Worm (Caenorhabditis elegans): Measurements from ENCODE around the gene lipl-3.

The lipl-3 gene

DNA sequence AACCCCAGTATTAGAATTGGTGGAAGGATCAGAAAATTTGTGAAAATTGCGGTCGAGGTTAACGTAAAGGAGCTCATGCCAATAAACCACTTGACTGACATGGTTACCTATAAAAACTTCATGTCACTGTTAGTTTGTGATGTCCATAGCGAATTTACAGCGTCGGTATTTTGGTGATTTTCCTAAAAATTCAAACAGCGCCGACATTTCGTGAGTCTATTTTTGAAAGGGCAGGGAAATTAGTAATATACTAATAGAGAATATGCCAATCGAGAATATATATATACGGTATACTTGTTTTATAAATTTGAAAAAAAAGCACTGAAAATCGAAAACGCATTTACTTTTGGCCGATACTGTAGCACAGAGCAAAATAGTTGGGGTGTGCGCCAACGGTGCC, 32.0 kb upstream of the lipl-3 start, which contains the start of gene srx-8:
Gene srx-8, minus strand, starts transcription at position 101 of the 400 bp plus-strand sequence.
- TF ChIP-seq lim-7 (GFP tag; IDR thresholded peaks at IDR 0.05) (no peak), nhr-42 (GFP tag; IDR thresholded peaks at IDR 0.05) (no peak), ceh-44 (GFP tag; IDR thresholded peaks at IDR 0.05) (no peak), nhr-28 (tag; optimal IDR thresholded peaks at IDR 0.05) (no peak), egl-43 (GFP tag; IDR thresholded peaks at IDR 0.05) (no peak), saeg-2 (GFP tag; IDR thresholded peaks at IDR 0.05) (no peak), ces-1 (GFP tag; optimal IDR thresholded peaks at IDR 0.05) (no peak), zag-1 (tag; optimal IDR thresholded peaks at IDR 0.05) (no peak), nhr-6 (tag; optimal IDR thresholded peaks at IDR 0.05) (no peak), lin-29 (GFP tag; IDR thresholded peaks at IDR 0.05) (no peak), ztf-7 (tag; optimal IDR thresholded peaks at IDR 0.05) (no peak), lin-13 (GFP tag; optimal IDR thresholded peaks at IDR 0.05) (no peak), dmd-8 (GFP tag; IDR thresholded peaks at IDR 0.05) (no peak), lin-1 (GFP tag; IDR thresholded peaks at IDR 0.05) (no peak), ctbp-1 (GFP tag; IDR thresholded peaks at IDR 0.05) (no peak), nhr-10 (tag; optimal IDR thresholded peaks at IDR 0.05) (no peak), daf-16 (GFP tag; optimal IDR thresholded peaks at IDR 0.05) (no peak), daf-16 (tag; optimal IDR thresholded peaks at IDR 0.05) (no peak), fkh-10 (GFP tag; optimal IDR thresholded peaks at IDR 0.05) (no peak), daf-19 (GFP tag; conservative IDR thresholded peaks at IDR 0.05) (no peak), php-3 (GFP tag; IDR thresholded peaks at IDR 0.05) (no peak)

DNA sequence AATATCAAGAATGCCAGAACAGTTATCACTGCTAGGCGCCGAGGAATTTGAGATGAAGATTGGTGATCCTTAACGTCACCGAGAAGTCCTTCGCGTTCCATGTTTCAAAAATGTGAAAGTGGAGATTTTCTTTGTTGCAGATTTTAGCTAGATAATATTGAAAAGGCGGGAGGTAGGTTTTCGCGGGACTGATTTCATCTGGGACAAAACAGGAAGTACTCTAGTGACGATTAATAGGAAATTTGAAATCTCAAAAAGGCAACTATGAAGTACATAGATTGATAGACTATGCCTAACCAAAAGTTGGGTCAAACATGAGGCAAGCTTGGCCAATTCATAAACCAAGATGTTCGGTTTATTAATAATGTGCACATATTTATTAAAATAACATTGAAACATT, 29.0 kb upstream of the lipl-3 start, which contains the start of gene C14C6.8:
Gene C14C6.8, minus strand, starts transcription at position 101 of the 400 bp plus-strand sequence.
- TF ChIP-seq unc-62 (GFP tag; optimal IDR thresholded peaks at IDR 0.05 in 1 of 2) (no peak), unc-62 (tag; optimal IDR thresholded peaks at IDR 0.05) (no peak), egl-43 (GFP tag; IDR thresholded peaks at IDR 0.05) (no peak), nhr-77 (tag; optimal IDR thresholded peaks at IDR 0.05) (no peak)

DNA sequence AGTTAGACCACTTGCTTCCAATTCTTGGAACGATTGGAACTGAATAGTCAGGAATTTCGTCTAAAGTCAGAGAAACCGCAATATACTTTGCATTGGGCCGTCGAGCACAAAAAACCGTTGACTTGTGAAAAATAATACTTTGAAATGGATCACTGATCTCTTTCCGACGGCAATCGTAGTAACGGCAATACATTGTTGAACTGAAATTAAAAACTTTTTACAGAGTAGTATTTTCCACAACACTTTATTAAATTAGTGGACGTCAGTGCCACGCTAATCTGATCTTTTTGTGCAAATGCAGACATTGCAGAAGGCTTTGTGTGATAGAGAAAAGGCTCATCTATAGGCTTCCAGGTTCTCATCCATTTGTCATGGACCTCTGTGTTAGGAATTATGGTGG, 28.4 kb upstream of the lipl-3 start:
- peak in 1 of 2 experiments; percentile 91 for TF ChIP-seq unc-62 (GFP tag; optimal IDR thresholded peaks at IDR 0.05 in 1 of 2)
- TF ChIP-seq unc-62 (tag; optimal IDR thresholded peaks at IDR 0.05), result no peak
- no peak for TF ChIP-seq mes-2 (tag; optimal IDR thresholded peaks at IDR 0.05; ENCODE audit: poor library complexity, severe bottlenecking)

DNA sequence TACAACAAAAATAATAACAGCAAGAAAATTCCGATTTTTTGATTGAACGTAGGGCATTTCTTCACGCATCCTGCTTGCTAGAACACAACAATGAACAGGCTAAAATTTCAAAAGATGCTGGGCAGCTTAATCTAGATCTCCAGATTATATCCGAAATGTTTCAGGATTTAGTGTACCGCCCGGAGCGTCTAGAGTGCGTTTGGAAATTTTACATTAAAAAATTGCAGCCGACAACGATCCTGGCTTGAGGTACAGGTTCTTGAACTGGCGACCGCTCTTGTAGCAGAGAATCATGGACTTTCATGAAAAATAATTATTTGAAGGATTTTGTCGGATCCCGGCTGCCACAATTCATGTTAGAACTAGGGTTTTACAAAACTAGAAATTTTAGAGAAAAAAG, 24.0 kb upstream of the lipl-3 start, which contains the start of gene C14C6.6:
Gene C14C6.6, minus strand, starts transcription at position 101 of the 400 bp plus-strand sequence.
- TF ChIP-seq set-16 (GFP tag; IDR thresholded peaks at IDR 0.05) (no peak), arid-1 (GFP tag; conservative IDR thresholded peaks at IDR 0.05) (no peak), nhr-25 (tag; optimal IDR thresholded peaks at IDR 0.05; ENCODE audit: borderline replicate concordance, insufficient read depth) (no peak), lir-3 (tag; optimal IDR thresholded peaks at IDR 0.05) (no peak), nhr-76 (tag; optimal IDR thresholded peaks at IDR 0.05) (no peak), ceh-44 (GFP tag; IDR thresholded peaks at IDR 0.05) (no peak), lin-38 (GFP tag; IDR thresholded peaks at IDR 0.05) (no peak), gei-8 (GFP tag; optimal IDR thresholded peaks at IDR 0.05) (no peak), aha-1 (tag) (no peak), nhr-102 (tag; optimal IDR thresholded peaks at IDR 0.05) (no peak), dmd-6 (GFP tag; IDR thresholded peaks at IDR 0.05) (no peak), attf-4 (tag; optimal IDR thresholded peaks at IDR 0.05) (no peak), rbr-2 (tag; optimal IDR thresholded peaks at IDR 0.05) (no peak), hlh-30 (tag; optimal IDR thresholded peaks at IDR 0.05; ENCODE audit: insufficient read depth) (no peak), zip-11 (GFP tag; IDR thresholded peaks at IDR 0.05) (no peak), daf-12 (tag; optimal IDR thresholded peaks at IDR 0.05) (no peak)
